Fruit fly (Drosophila melanogaster) whole organism, embryonic: ENCODE measurements around the gene Nin.

Experiments used
- Abd-B ChIP-seq: fragments of 200-800 bp; sonication (Bioruptor generic); optimal IDR thresholded peaks from 2 replicates; lab custom pipeline; 2018; ENCODE audit warnings: missing biosample characterization, mild to moderate bottlenecking, missing genetic modification characterization, moderate library complexity
- Blimp-1 ChIP-seq: fragments of 200-800 bp; sonication (Bioruptor generic); optimal IDR thresholded peaks from 3 replicates; lab custom pipeline; 2018; ENCODE audit warnings: missing biosample characterization, missing genetic modification characterization, mild to moderate bottlenecking, moderate library complexity, missing genetic modification reagents
- CG10321 ChIP-seq: fragments of 200-800 bp; sonication (Bioruptor generic); IDR thresholded peaks from 2 replicates; pipeline ENCODE4 v1.3.6; 2022; ENCODE audit warnings: missing biosample characterization, missing genetic modification characterization
- CG10543 ChIP-seq: fragments of 200-800 bp; sonication (Bioruptor generic); optimal IDR thresholded peaks from 3 replicates; lab custom pipeline; 2017; ENCODE audit warnings: missing biosample characterization, mild to moderate bottlenecking, missing genetic modification characterization, moderate library complexity
- CG10565 ChIP-seq: fragments of 200-800 bp; sonication (Bioruptor generic); optimal IDR thresholded peaks from 3 replicates; lab custom pipeline; 2016; ENCODE audit warnings: missing biosample characterization, mild to moderate bottlenecking, missing genetic modification characterization
- CG11456 ChIP-seq: fragments of 200-800 bp; sonication (Bioruptor generic); IDR thresholded peaks from 3 replicates; pipeline ENCODE4 v1.3.6; 2022; ENCODE audit warnings: missing biosample characterization, missing genetic modification characterization
- CG11696 ChIP-seq: fragments of 200-800 bp; sonication (Bioruptor generic); IDR thresholded peaks from 2 replicates; pipeline ENCODE4 v1.3.6; 2022; ENCODE audit warnings: missing biosample characterization, missing genetic modification characterization
- CG12071 ChIP-seq: fragments of 200-800 bp; sonication (Bioruptor generic); optimal IDR thresholded peaks from 3 replicates; lab custom pipeline; 2018; ENCODE audit warnings: missing biosample characterization, mild to moderate bottlenecking, missing genetic modification characterization
- CG12155 ChIP-seq: fragments of 200-800 bp; sonication (Bioruptor generic); optimal IDR thresholded peaks from 3 replicates; lab custom pipeline; 2016; ENCODE audit warnings: missing biosample characterization, missing genetic modification characterization
- CG12744 ChIP-seq: fragments of 200-800 bp; sonication (Bioruptor generic); optimal IDR thresholded peaks from 2 replicates; lab custom pipeline; 2016; ENCODE audit warnings: missing biosample characterization, missing genetic modification characterization
- CG14860 ChIP-seq: fragments of 200-800 bp; sonication (Bioruptor generic); IDR thresholded peaks from 3 replicates; pipeline ENCODE4 v1.3.6; 2022; ENCODE audit warnings: missing biosample characterization, missing genetic modification characterization; ENCODE audit not compliant: partially characterized antibody
- CG15601 ChIP-seq: fragments of 200-800 bp; sonication (Bioruptor generic); optimal IDR thresholded peaks from 3 replicates; lab custom pipeline; 2019; ENCODE audit warnings: missing biosample characterization, mild to moderate bottlenecking, missing genetic modification characterization, moderate library complexity
- CG1602 ChIP-seq: fragments of 200-800 bp; sonication (Bioruptor generic); optimal IDR thresholded peaks from 3 replicates; lab custom pipeline; 2016; ENCODE audit warnings: missing biosample characterization, missing genetic modification characterization
- CG17385 ChIP-seq: fragments of 200-800 bp; sonication (Bioruptor generic); optimal IDR thresholded peaks from 3 replicates; lab custom pipeline; 2018; ENCODE audit warnings: missing biosample characterization, mild to moderate bottlenecking, missing genetic modification characterization
- CG18011 ChIP-seq: fragments of 200-800 bp; sonication (Bioruptor generic); optimal IDR thresholded peaks from 2 replicates; lab custom pipeline; 2017; ENCODE audit warnings: missing biosample characterization, missing genetic modification characterization, mild to moderate bottlenecking, moderate library complexity, missing genotype
- CG30431 ChIP-seq: fragments of 200-800 bp; sonication (Bioruptor generic); optimal IDR thresholded peaks from 2 replicates; lab custom pipeline; 2017; ENCODE audit warnings: missing biosample characterization, missing genetic modification characterization
- CG33213 ChIP-seq: fragments of 200-800 bp; sonication (Bioruptor generic); optimal IDR thresholded peaks from 3 replicates; lab custom pipeline; 2016; ENCODE audit warnings: missing biosample characterization, missing genetic modification characterization
- CG33557 ChIP-seq: fragments of 200-800 bp; sonication (Bioruptor generic); optimal IDR thresholded peaks from 2 replicates; lab custom pipeline; 2019; ENCODE audit warnings: missing biosample characterization, mild to moderate bottlenecking, missing genetic modification characterization, moderate library complexity
- CG7987 ChIP-seq: fragments of 200-800 bp; sonication (Bioruptor generic); optimal IDR thresholded peaks from 2 replicates; lab custom pipeline; 2018; ENCODE audit warnings: missing biosample characterization, mild to moderate bottlenecking, missing genetic modification characterization, moderate library complexity
- CG8089 ChIP-seq: fragments of 200-800 bp; sonication (Bioruptor generic); optimal IDR thresholded peaks from 3 replicates; lab custom pipeline; 2016; ENCODE audit warnings: missing biosample characterization, missing genetic modification characterization
- CoRest ChIP-seq: fragments of 200-800 bp; sonication (Bioruptor generic); optimal IDR thresholded peaks from 3 replicates; lab custom pipeline; 2018; ENCODE audit warnings: missing biosample characterization, mild to moderate bottlenecking, missing genetic modification characterization, moderate library complexity
- Doc2 ChIP-seq: fragments of 200-800 bp; sonication (Bioruptor generic); IDR thresholded peaks from 2 replicates; pipeline ENCODE4 v1.3.6; 2022; ENCODE audit warnings: missing biosample characterization, missing genetic modification characterization
- Eip74EF ChIP-seq, 2 experiments: fragments of 200-800 bp in 1 of 2; fragments of >200 bp in 1 of 2; sonication (Bioruptor generic) in 1 of 2; optimal IDR thresholded peaks; 2 replicates each; lab custom pipeline; 2017 to 2019; ENCODE audit warnings: missing biosample characterization in 2 of 2, missing genetic modification characterization in 2 of 2, mild to moderate bottlenecking in 1 of 2, moderate library complexity in 1 of 2
- GATAe ChIP-seq: fragments of 200-800 bp; sonication (Bioruptor generic); conservative IDR thresholded peaks from 2 replicates; pipeline ENCODE4 v1.3.6; 2022; ENCODE audit warnings: missing biosample characterization, missing genetic modification characterization
- Med ChIP-seq: fragments of 200-800 bp; sonication (Bioruptor generic); peaks from one replicate; lab custom pipeline; 2016; ENCODE audit warnings: missing biosample characterization, missing genetic modification characterization, mild to moderate bottlenecking, inconsistent platforms, moderate library complexity
- Mrtf ChIP-seq: fragments of 200-800 bp; sonication (Bioruptor generic); IDR thresholded peaks from 3 replicates; pipeline ENCODE4 v1.3.6; 2022; ENCODE audit warnings: missing biosample characterization, missing genetic modification characterization
- Pdp1 ChIP-seq, 2 experiments: fragments of 200-800 bp; sonication (Bioruptor generic); optimal IDR thresholded peaks; 3 replicates each; lab custom pipeline; 2016; ENCODE audit warnings: missing biosample characterization in 2 of 2, missing genetic modification characterization in 2 of 2, mild to moderate bottlenecking in 1 of 2, moderate library complexity in 1 of 2
- ap ChIP-seq: fragments of 200-800 bp; sonication (Bioruptor generic); IDR thresholded peaks from 2 replicates; pipeline ENCODE4 v1.3.6; 2022; ENCODE audit warnings: missing biosample characterization, missing genetic modification characterization
- chif ChIP-seq, 2 experiments: fragments of 200-800 bp; sonication (Bioruptor generic); optimal IDR thresholded peaks; 3 replicates each; lab custom pipeline; 2016; ENCODE audit warnings: missing biosample characterization in 2 of 2, missing genetic modification characterization in 2 of 2
- ci ChIP-seq: fragments of 200-800 bp; sonication (Bioruptor generic); IDR thresholded peaks from 3 replicates; pipeline ENCODE4 v1.3.6; 2022; ENCODE audit warnings: missing biosample characterization, missing genetic modification characterization
- crp ChIP-seq, 2 experiments: fragments of 200-800 bp; sonication (Bioruptor generic); optimal IDR thresholded peaks; 2 replicates in 1 of 2; 3 replicates in 1 of 2; lab custom pipeline; 2017; ENCODE audit warnings: missing biosample characterization in 2 of 2, missing genetic modification characterization in 2 of 2, mild to moderate bottlenecking in 1 of 2, moderate library complexity in 1 of 2
- dysf ChIP-seq: fragments of 200-800 bp; sonication (Bioruptor generic); IDR thresholded peaks from 3 replicates; pipeline ENCODE4 v1.3.6; 2022; ENCODE audit warnings: missing biosample characterization, missing genetic modification characterization
- en ChIP-seq: fragments of 200-800 bp; sonication (Bioruptor generic); optimal IDR thresholded peaks from 2 replicates; lab custom pipeline; 2016; ENCODE audit warnings: missing biosample characterization, missing genetic modification characterization
- eve ChIP-seq, 2 experiments: fragments of >200 bp; optimal IDR thresholded peaks; 2 replicates each; lab custom pipeline; 2017; ENCODE audit warnings: missing biosample characterization in 2 of 2, missing genetic modification characterization in 2 of 2
- ftz-f1 ChIP-seq: fragments of 200-800 bp; sonication (Bioruptor generic); optimal IDR thresholded peaks from 2 replicates; lab custom pipeline; 2016; ENCODE audit warnings: missing biosample characterization, missing genetic modification characterization
- gce ChIP-seq: fragments of 200-800 bp; sonication (Bioruptor generic); IDR thresholded peaks from 3 replicates; pipeline ENCODE4 v1.3.6; 2022; ENCODE audit warnings: missing biosample characterization, missing genetic modification characterization
- gem ChIP-seq: fragments of 200-800 bp; sonication (Bioruptor generic); optimal IDR thresholded peaks from 2 replicates; lab custom pipeline; 2019; ENCODE audit warnings: missing biosample characterization, mild to moderate bottlenecking, missing genetic modification characterization, moderate library complexity
- gfzf ChIP-seq: fragments of 200-800 bp; sonication (Bioruptor generic); optimal IDR thresholded peaks from 2 replicates; lab custom pipeline; 2016; ENCODE audit warnings: missing biosample characterization, mild to moderate bottlenecking, missing genetic modification characterization, moderate library complexity
- gt ChIP-seq: fragments of 200-800 bp; sonication (Bioruptor generic); IDR thresholded peaks from 2 replicates; pipeline ENCODE4 v1.3.6; 2022; ENCODE audit warnings: missing biosample characterization, missing genetic modification characterization
- kni ChIP-seq: fragments of 200-800 bp; sonication (Bioruptor generic); optimal IDR thresholded peaks from 3 replicates; lab custom pipeline; 2017; ENCODE audit warnings: mild to moderate bottlenecking, missing biosample characterization, missing genetic modification reagents, missing genetic modification characterization
- lbe ChIP-seq: fragments of 200-800 bp; sonication (Bioruptor generic); optimal IDR thresholded peaks from 2 replicates; lab custom pipeline; 2016; ENCODE audit warnings: missing biosample characterization, mild to moderate bottlenecking, missing genetic modification characterization
- nerfin-1 ChIP-seq: fragments of 200-800 bp; sonication (Bioruptor generic); optimal IDR thresholded peaks from 3 replicates; lab custom pipeline; 2019; ENCODE audit warnings: missing biosample characterization, mild to moderate bottlenecking, missing genetic modification characterization, moderate library complexity
- otp ChIP-seq: fragments of 200-800 bp; sonication (Bioruptor generic); IDR thresholded peaks from 3 replicates; pipeline ENCODE4, ENCODE4 v1.3.6; 2022; ENCODE audit warnings: missing biosample characterization, missing genetic modification characterization
- rib ChIP-seq: fragments of 200-800 bp; sonication (Bioruptor generic); IDR thresholded peaks from 2 replicates; pipeline ENCODE4 v1.3.6; 2022; ENCODE audit warnings: missing biosample characterization, missing genetic modification characterization
- sqz ChIP-seq: fragments of 200-800 bp; sonication (Bioruptor generic); optimal IDR thresholded peaks from 3 replicates; lab custom pipeline; 2018; ENCODE audit warnings: missing biosample characterization, mild to moderate bottlenecking, missing genetic modification characterization
- sug ChIP-seq: fragments of 200-800 bp; optimal IDR thresholded peaks from 2 replicates; lab custom pipeline; 2019; ENCODE audit warnings: missing biosample characterization, mild to moderate bottlenecking, missing genetic modification characterization, moderate library complexity
- trem ChIP-seq: fragments of 200-800 bp; optimal IDR thresholded peaks from 3 replicates; lab custom pipeline; 2019; ENCODE audit warnings: missing biosample characterization, mild to moderate bottlenecking, missing genetic modification characterization, moderate library complexity
- twi ChIP-seq: fragments of 200-800 bp; optimal IDR thresholded peaks from 2 replicates; lab custom pipeline; 2019; ENCODE audit warnings: missing biosample characterization, mild to moderate bottlenecking, missing genetic modification characterization, moderate library complexity

Gene Nin

DNA sequence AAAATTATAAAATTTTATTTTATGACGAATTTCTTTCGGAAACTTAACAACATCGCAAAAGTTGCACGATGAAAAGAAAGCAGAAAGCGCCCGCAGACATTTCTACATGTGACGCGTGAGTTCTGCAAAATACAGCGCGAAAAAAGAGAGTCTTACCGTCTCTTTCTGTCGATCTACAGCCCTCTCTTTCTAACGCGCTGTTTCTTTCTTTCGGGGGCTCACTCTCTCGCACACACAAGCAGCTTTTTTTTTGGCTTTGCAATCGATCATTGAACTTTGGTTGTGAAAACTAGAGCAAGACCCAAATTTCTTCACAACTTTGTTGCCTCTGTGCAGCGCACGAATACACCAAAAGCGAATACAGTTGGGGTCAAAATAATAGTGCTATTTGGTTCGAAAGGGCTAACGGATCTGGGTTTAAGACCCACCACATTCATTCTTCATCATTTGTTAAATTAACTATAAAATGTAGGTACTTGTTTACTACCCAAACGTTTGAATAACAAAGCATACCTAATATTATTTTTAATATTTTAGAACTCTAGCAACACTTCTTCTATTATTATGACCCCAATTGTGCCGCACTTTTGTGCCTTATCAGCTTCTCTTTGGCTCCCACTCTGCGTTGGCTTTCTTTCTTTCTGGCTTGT lies 20.8 kb upstream of the Nin start (continued):
- TF ChIP-seq CG10543: peak; percentile 78
- TF ChIP-seq CG17385 (GFP tag; lab: Kevin White, UChicago): peak; percentile 89
- peak; percentile 82 for TF ChIP-seq trem (tag; lab: Kevin White, UChicago)
- TF ChIP-seq gem (tag; lab: Kevin White, UChicago): peak; percentile 96
- peak; percentile 50 for TF ChIP-seq CG30431 (GFP tag; lab: Kevin White, UChicago)

DNA sequence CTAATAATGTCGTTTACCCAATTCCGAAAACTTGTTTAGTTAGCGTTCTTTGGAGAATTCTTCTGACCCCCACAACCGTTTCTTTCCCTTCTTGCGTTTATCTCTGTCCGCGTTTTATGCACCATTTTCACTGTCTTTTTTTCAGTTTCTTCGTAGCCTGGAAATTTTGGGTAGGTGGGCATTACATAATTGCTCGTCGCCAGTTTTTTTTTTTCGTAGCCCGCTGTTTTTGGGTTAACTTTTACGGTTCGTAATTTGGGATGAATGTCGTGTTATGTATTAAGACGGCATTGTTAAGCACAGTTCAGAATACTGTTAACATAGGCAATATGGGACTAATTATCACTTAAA lies 19.6 kb upstream of the Nin start:
- no peak for TF ChIP-seq crp (GFP tag; optimal IDR thresholded peaks at IDR 0.05; lab: Kevin White, UChicago)
- TF ChIP-seq CG1602 (GFP tag; lab: Kevin White, UChicago): no peak
- no peak for TF ChIP-seq nerfin-1 (tag; lab: Kevin White, UChicago)
- peak; percentile 67 for TF ChIP-seq kni
- no peak for TF ChIP-seq ftz-f1 (GFP tag; lab: Kevin White, UChicago)
- no peak for TF ChIP-seq CG12744
- TF ChIP-seq GATAe (GFP tag; lab: Robert Waterston, UW): no peak
- no peak for TF ChIP-seq CG12155
- TF ChIP-seq Abd-B (GFP tag; lab: Kevin White, UChicago): no peak
- TF ChIP-seq gce (GFP tag; lab: Robert Waterston, UW): no peak
- no peak for TF ChIP-seq en
- TF ChIP-seq lbe (GFP tag; lab: Kevin White, UChicago): no peak
- no peak for TF ChIP-seq CG7987 (GFP tag; lab: Kevin White, UChicago)
- no peak for TF ChIP-seq Eip74EF (GFP tag; optimal IDR thresholded peaks at IDR 0.05; lab: Kevin White, UChicago)
- TF ChIP-seq sqz: peak; percentile 70
- peak in 1 of 2 experiments; percentile 4 for TF ChIP-seq eve (GFP tag; optimal IDR thresholded peaks at IDR 0.05; lab: Kevin White, UChicago)
- TF ChIP-seq Mrtf (GFP tag; lab: Robert Waterston, UW): no peak
- TF ChIP-seq CG18011 (GFP tag; lab: Kevin White, UChicago): no peak
- no peak for TF ChIP-seq twi (tag; lab: Kevin White, UChicago)
- peak; percentile 21 for TF ChIP-seq Blimp-1 (GFP tag; lab: Kevin White, UChicago)
- TF ChIP-seq ci (GFP tag; lab: Robert Waterston, UW): 0 out of 3 replicates have a peak, but pooled peaks have one; percentile 20
- TF ChIP-seq CG10565 (GFP tag; lab: Kevin White, UChicago): no peak
- no peak for TF ChIP-seq Doc2 (GFP tag; lab: Robert Waterston, UW)
- peak in 1 of 2 experiments; percentile 49 for TF ChIP-seq Pdp1 (GFP tag; optimal IDR thresholded peaks at IDR 0.05; lab: Kevin White, UChicago)
- TF ChIP-seq CG12071 (GFP tag; lab: Kevin White, UChicago): no peak
- TF ChIP-seq CG33557: no peak
- TF ChIP-seq CG8089 (GFP tag; lab: Kevin White, UChicago): no peak
- TF ChIP-seq sug: no peak
- no peak for TF ChIP-seq CG33213 (GFP tag; lab: Kevin White, UChicago)

DNA sequence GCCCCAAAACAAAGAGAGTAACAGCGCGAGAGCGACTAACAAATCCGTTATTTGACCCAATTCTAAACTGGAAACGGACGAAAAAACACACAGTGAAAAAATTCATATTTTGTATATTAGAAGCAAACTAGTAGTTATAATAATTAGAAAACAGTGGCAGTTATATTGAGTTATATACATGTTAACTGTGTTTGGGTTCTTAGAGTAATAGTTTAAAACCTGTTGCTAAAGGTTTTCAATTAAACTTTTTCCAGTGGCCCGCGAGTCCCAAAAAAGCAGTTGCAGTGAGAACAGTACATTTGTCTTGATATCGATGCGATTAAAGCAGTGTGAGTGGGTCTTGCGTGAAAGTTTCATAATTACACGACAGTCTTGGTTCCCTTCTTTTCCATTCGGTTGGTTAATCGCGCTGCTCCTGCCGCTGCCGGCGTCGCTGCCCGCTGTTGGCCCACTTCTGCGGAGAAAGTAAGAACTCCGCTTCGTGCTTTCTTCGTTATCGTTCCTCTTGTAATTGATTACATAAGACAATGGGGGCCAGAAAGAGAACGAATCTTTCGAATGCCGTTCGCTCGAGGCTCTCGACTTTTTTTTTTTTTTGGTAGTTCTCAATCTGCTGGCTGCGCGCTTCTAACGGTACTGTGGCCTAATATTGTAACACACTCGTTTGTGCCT lies 19.1 kb upstream of the Nin start:
- TF ChIP-seq ap (GFP tag; lab: Robert Waterston, UW) (peak; percentile 44; the same call in 1 of the 2 replicates), otp (GFP tag; lab: Robert Waterston, UW) (0 out of 3 replicates have a peak, but pooled peaks have one; percentile 18), CG11696 (GFP tag; lab: Robert Waterston, UW) (no peak), dysf (peak; percentile 24; the same call in 1 of the 3 replicates), gfzf (GFP tag; lab: Kevin White, UChicago) (no peak), CoRest (tag; lab: Kevin White, UChicago) (peak; percentile 27), Med (GFP tag; lab: Kevin White, UChicago) (peak; percentile 80), gt (GFP tag; lab: Robert Waterston, UW) (no peak), CG14860 (GFP tag; lab: Robert Waterston, UW) (no peak), rib (no peak), CG15601 (tag; lab: Kevin White, UChicago) (peak; percentile 46), CG11456 (GFP tag; lab: Robert Waterston, UW) (no peak), chif (GFP tag; optimal IDR thresholded peaks at IDR 0.05; lab: Kevin White, UChicago) (peak; percentile 19 to 58), CG10321 (no peak)
